Fruit fly (Drosophila melanogaster): ENCODE data around the gene sloth1.

DNA sequence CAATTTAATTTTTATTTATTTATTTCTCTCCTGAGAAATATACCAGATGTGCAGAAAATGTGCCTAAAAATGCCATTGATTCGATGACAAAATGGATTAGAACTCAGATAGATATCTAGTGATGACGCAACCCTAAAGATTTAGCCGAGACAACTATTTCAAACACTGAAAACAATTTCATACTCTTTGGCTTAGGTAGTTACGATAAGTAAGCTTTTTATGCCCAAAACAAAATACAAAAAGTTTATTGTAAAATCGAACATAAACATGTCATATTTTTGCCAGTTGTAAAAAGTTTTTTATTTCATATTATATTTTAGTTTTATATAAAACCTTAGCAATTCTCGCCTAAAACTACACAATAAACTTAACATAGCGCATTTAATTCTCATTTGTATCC lies 37.8 kb upstream of the sloth1 start, which contains the start of gene CG3040:
- TF ChIP-seq CG8301 (tag; optimal IDR thresholded peaks at IDR 0.05) (no peak), rn (GFP tag; IDR thresholded peaks at IDR 0.05) (no peak), CG13204 (GFP tag; optimal IDR thresholded peaks at IDR 0.05) (no peak), Pif1B (GFP tag; optimal IDR thresholded peaks at IDR 0.05) (no peak), Snoo (tag; optimal IDR thresholded peaks at IDR 0.05) (no peak), fd96Ca (GFP tag; IDR thresholded peaks at IDR 0.05) (no peak), CG8159 (tag; optimal IDR thresholded peaks at IDR 0.05) (peak; percentile 18), CG14655 (GFP tag; optimal IDR thresholded peaks at IDR 0.05) (peak; percentile 12), CG15710 (tag; optimal IDR thresholded peaks at IDR 0.05) (peak; percentile 8), CG12605 (GFP tag; IDR thresholded peaks at IDR 0.05) (no peak), CG4496 (GFP tag; IDR thresholded peaks at IDR 0.05) (peak; percentile 54), CG17806 (tag; optimal IDR thresholded peaks at IDR 0.05) (peak; percentile 34), CG32121 (GFP tag; IDR thresholded peaks at IDR 0.05) (no peak)
